Worm (Caenorhabditis elegans): Measurements from ENCODE around the gene C09B8.8.
A peak's percentile ranks its signal among the peaks of the same experiment; 100 is the strongest.

Gene C09B8.8

DNA sequence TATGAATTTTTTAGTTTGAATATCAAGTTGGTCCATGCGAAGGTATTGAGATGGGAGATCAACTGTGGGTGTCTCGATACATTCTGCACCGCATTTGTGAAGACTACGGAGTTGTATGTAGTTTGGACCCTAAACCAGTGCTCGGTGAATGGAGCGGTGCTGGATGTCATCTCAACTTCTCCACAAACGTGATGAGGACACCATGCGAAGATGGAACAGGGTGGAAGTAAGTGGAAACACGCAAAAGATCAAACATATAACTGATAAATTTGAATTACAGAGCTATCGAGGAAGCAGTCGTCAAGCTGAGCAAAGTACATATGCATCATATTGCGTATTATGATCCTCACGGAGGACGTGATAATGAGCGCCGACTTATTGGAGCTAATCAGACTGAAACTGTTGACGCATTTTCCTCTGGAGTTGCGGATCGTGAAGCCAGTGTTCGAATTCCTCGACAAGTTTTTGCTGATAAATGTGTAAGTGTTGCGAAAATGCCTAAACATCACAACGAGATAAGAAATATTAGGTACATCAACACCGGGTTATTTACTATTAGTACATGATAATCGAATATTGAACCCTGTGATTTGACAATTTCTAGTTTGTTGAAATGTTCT is 44.0 kb downstream of the C09B8.8 start:
- no peak for TF ChIP-seq ztf-16 (tag; optimal IDR thresholded peaks at IDR 0.05)
- no peak for TF ChIP-seq pros-1 (tag; optimal IDR thresholded peaks at IDR 0.05)
- TF ChIP-seq unc-3 (GFP tag; conservative IDR thresholded peaks at IDR 0.05) = no peak
- no peak for TF ChIP-seq unc-3 (tag; optimal IDR thresholded peaks at IDR 0.05)
- TF ChIP-seq rnt-1 (tag; optimal IDR thresholded peaks at IDR 0.05) = no peak
- no peak for TF ChIP-seq F13H6.1 (tag; optimal IDR thresholded peaks at IDR 0.05)
- TF ChIP-seq C08G9.2 (tag; optimal IDR thresholded peaks at IDR 0.05) = no peak
- no peak for TF ChIP-seq ttx-3 (tag; optimal IDR thresholded peaks at IDR 0.05)
- TF ChIP-seq unc-86 (tag; optimal IDR thresholded peaks at IDR 0.05) = no peak
- no peak for TF ChIP-seq ceh-22 (tag; optimal IDR thresholded peaks at IDR 0.05)
- TF ChIP-seq ceh-6 (GFP tag; optimal IDR thresholded peaks at IDR 0.05) = no peak
- TF ChIP-seq Y22D7AL.16 (tag; optimal IDR thresholded peaks at IDR 0.05) = no peak
- TF ChIP-seq ceh-2 (tag; optimal IDR thresholded peaks at IDR 0.05) = no peak
- TF ChIP-seq zip-5 (tag; optimal IDR thresholded peaks at IDR 0.05) = no peak
- no peak for TF ChIP-seq pax-1 (tag; optimal IDR thresholded peaks at IDR 0.05)
- no peak for TF ChIP-seq sox-4 (tag; optimal IDR thresholded peaks at IDR 0.05)
- no peak for TF ChIP-seq ref-2 (tag; optimal IDR thresholded peaks at IDR 0.05)
- TF ChIP-seq K02D7.2 (tag; optimal IDR thresholded peaks at IDR 0.05) = no peak

DNA sequence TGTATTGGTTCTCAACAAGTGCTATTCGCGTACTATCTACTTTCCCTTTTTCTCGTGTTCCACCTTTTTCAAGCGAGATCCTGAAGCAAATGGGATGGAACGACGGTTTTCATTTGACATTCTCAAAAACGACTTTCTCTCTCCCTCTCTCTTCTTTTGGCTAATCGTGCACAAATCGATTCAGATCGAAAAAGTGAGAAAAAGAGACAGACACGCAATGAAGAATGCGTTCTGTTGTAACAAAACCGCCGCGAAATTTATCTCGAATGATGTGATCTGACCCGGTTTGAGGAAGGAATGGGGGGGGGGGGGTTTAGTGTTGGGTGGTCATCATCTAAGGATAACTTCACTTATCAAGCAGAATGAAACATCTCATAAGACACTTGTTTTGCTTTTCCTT is 49.1 kb downstream of the C09B8.8 start:
- TF ChIP-seq hlh-13 (GFP tag; optimal IDR thresholded peaks at IDR 0.05) (no peak), ceh-45 (GFP tag; IDR thresholded peaks at IDR 0.05) (no peak), ttx-3 (tag; optimal IDR thresholded peaks at IDR 0.05) (no peak), sox-2 (GFP tag; IDR thresholded peaks at IDR 0.05) (no peak), eyg-1 (tag; optimal IDR thresholded peaks at IDR 0.05) (no peak), hlh-30 (tag; optimal IDR thresholded peaks at IDR 0.05; ENCODE audit: insufficient read depth) (no peak), pha-4 (tag; optimal IDR thresholded peaks at IDR 0.05) (no peak), C38D4.7 (GFP tag; optimal IDR thresholded peaks at IDR 0.05) (no peak), dmd-4 (tag; optimal IDR thresholded peaks at IDR 0.05; ENCODE audit: borderline replicate concordance) (no peak), rnt-1 (tag; optimal IDR thresholded peaks at IDR 0.05) (no peak), hlh-15 (tag; optimal IDR thresholded peaks at IDR 0.05) (no peak), tbx-2 (tag; optimal IDR thresholded peaks at IDR 0.05) (no peak), ceh-19 (GFP tag; optimal IDR thresholded peaks at IDR 0.05) (no peak), ceh-48 (tag; optimal IDR thresholded peaks at IDR 0.05) (no peak), lin-11 (tag; optimal IDR thresholded peaks at IDR 0.05) (no peak), nfya-1 (tag; optimal IDR thresholded peaks at IDR 0.05) (no peak), ceh-2 (tag; optimal IDR thresholded peaks at IDR 0.05) (no peak)

DNA sequence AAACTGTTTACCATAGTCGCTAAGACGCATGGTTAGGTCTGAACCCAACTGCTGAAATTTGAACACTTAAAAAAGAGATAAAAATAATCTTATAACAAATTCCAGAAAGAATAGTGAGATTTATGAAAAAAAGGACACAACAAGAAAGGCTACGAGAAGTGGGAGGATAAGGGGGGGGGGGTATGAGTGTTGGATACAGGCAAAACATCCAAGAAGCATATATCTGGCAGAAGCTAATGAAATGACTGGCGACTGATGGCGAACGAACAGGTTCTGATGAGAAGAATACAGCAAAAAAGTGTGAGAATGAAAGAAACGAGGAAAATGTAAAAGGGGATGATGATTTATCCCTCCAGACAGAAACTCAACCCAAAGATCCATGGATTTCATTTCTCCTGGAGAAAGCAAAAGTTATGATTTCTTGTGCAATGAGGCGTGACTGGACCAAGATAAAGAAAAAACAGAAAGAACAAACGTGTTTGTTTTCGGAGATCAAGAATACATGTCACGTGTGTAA is 50.7 kb downstream of the C09B8.8 start, which contains the start of gene ptr-4:
Gene ptr-4 (minus strand): TSS at position 51 of the 517 bp plus-strand sequence.
- TF ChIP-seq syd-9 (tag; optimal IDR thresholded peaks at IDR 0.05) = no peak

DNA sequence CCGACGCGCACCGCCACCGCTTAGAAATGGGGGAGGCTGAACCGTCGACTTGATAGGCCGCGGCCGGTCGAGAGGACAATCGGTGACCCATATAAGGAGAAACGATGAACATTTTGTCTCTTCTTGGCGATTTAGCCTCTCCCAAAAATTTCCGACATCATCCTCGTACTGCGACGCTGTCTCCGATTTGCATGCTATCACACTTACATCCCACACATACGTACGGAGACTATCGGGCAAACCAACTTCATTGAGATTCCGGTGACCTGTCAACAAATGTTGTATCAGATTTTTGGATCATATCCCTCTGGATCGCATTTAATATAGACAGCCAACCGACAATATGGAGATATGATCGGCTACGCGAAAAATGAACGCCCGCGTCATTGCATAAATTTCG is 51.3 kb downstream of the C09B8.8 start:
- TF ChIP-seq unc-55 (GFP tag; optimal IDR thresholded peaks at IDR 0.05) = no peak
- TF ChIP-seq ref-2 (tag; optimal IDR thresholded peaks at IDR 0.05) = peak; percentile 35
- no peak for TF ChIP-seq pqm-1 (tag; optimal IDR thresholded peaks at IDR 0.05)
- no peak for TF ChIP-seq pat-9 (tag; optimal IDR thresholded peaks at IDR 0.05)
